Fruit fly (Drosophila melanogaster) Kc167 (cell line): Measurements from ENCODE around the gene CG7126.

Experiments used
- Sin3A ChIP-seq: fragments of >200 bp; optimal IDR thresholded peaks from 2 replicates; lab custom pipeline; 2018; ENCODE audit warnings: missing external identifiers
- insv ChIP-seq: fragments of >200 bp; optimal IDR thresholded peaks from 3 replicates; lab custom pipeline; 2018; ENCODE audit warnings: missing external identifiers
- psq ChIP-seq: fragments of >200 bp; optimal IDR thresholded peaks from 2 replicates; lab custom pipeline; 2017; ENCODE audit warnings: missing external identifiers
- ttk ChIP-seq: sonication (Bioruptor generic); optimal IDR thresholded peaks from 2 replicates; lab custom pipeline; 2017; ENCODE audit warnings: missing external identifiers

dm6 chr3R:18269744-18270348 lies 32.8 kb downstream of the CG7126 start:
- TF ChIP-seq ttk (lab: Kevin White, UChicago) = no peak
- no peak for TF ChIP-seq Sin3A (lab: Kevin White, UChicago)
- no peak for TF ChIP-seq psq
- no peak for TF ChIP-seq insv (lab: Kevin White, UChicago)
